Fruit fly (Drosophila melanogaster): Measurements from ENCODE around the gene CG31077.

The CG31077 gene

dm6 chr3R:26999452-26999851 lies at the start of gene CG31077:
TSS of gene CG31077 (plus strand) at chr3R:26999752.
- TF ChIP-seq noc (tag; optimal IDR thresholded peaks at IDR 0.05), result no peak

dm6 chr3R:26952200-26952856 lies 47.2 kb upstream of the CG31077 start:
- peak; percentile 74 for TF ChIP-seq noc (tag; optimal IDR thresholded peaks at IDR 0.05)

dm6 chr3R:26952857-26953477 lies 46.6 kb upstream of the CG31077 start:
- no peak for TF ChIP-seq noc (tag; optimal IDR thresholded peaks at IDR 0.05)

- TF ChIP-seq noc (tag; optimal IDR thresholded peaks at IDR 0.05), result peak; percentile 61
Measured at dm6 chr3R:26953478-26953874, 46.1 kb upstream of the CG31077 start.

dm6 chr3R:26954020-26954672 lies 45.4 kb upstream of the CG31077 start:
- TF ChIP-seq noc (tag; optimal IDR thresholded peaks at IDR 0.05), result peak; percentile 64

dm6 chr3R:26955527-26955926 lies 44.0 kb upstream of the CG31077 start:
- TF ChIP-seq noc (tag; optimal IDR thresholded peaks at IDR 0.05), result no peak

- TF ChIP-seq noc (tag; optimal IDR thresholded peaks at IDR 0.05), result no peak
Measured at dm6 chr3R:26956376-26957062, 43.0 kb upstream of the CG31077 start.

dm6 chr3R:26957132-26957531 lies 42.4 kb upstream of the CG31077 start:
- no peak for TF ChIP-seq noc (tag; optimal IDR thresholded peaks at IDR 0.05)

dm6 chr3R:26958314-26958979 lies 41.1 kb upstream of the CG31077 start, which contains the start of gene CG6330:
TSS of gene CG6330 (minus strand) at chr3R:26958491.
- no peak for TF ChIP-seq noc (tag; optimal IDR thresholded peaks at IDR 0.05)

- TF ChIP-seq noc (tag; optimal IDR thresholded peaks at IDR 0.05), result no peak
Measured at dm6 chr3R:26960496-26960895, 39.1 kb upstream of the CG31077 start.

- peak; percentile 88 for TF ChIP-seq noc (tag; optimal IDR thresholded peaks at IDR 0.05)
Measured at dm6 chr3R:26963747-26964174, 35.8 kb upstream of the CG31077 start.

dm6 chr3R:26964452-26965133 lies 35.0 kb upstream of the CG31077 start, which contains the start of gene Tsp97E:
TSS of gene Tsp97E (minus strand) at chr3R:26964817.
- no peak for TF ChIP-seq noc (tag; optimal IDR thresholded peaks at IDR 0.05)

dm6 chr3R:26966385-26966784 lies 33.2 kb upstream of the CG31077 start, which contains the start of gene Gr97a:
TSS of gene Gr97a (minus strand) at chr3R:26966485.
- TF ChIP-seq noc (tag; optimal IDR thresholded peaks at IDR 0.05), result no peak

- TF ChIP-seq noc (tag; optimal IDR thresholded peaks at IDR 0.05), result peak; percentile 20
Measured at dm6 chr3R:26966794-26967323, 32.7 kb upstream of the CG31077 start, which contains the start of gene CG5521. TSS of gene CG5521 (plus strand) at chr3R:26966930.

Measured in whole organism, larva.